Worm (Caenorhabditis elegans): ENCODE data around the gene K04A8.20.

ce11 chrV:6514887-6515324 is 34.3 kb upstream of the K04A8.20 start, which contains the start of gene dpy-11:
- TF ChIP-seq zag-1 (tag; optimal IDR thresholded peaks at IDR 0.05) (no peak), daf-8 (GFP tag; IDR thresholded peaks at IDR 0.05) (no peak), T20F7.1 (GFP tag; optimal IDR thresholded peaks at IDR 0.05) (peak; percentile 37), lin-39 (tag; optimal IDR thresholded peaks at IDR 0.05) (no peak), egl-27 (tag; optimal IDR thresholded peaks at IDR 0.05) (no peak), aly-2 (tag; optimal IDR thresholded peaks at IDR 0.05) (no peak)

Measured in whole organism, L4 larva.